Fruit fly (Drosophila melanogaster) whole organism, pupa: ENCODE results near the gene CenG1A.

Experiments
- CG13204 ChIP-seq: fragments of 200-800 bp; sonication (Bioruptor generic); optimal IDR thresholded peaks from 2 replicates; lab custom pipeline; 2018; ENCODE audit warnings: missing biosample characterization, mild to moderate bottlenecking, missing genetic modification characterization, moderate library complexity
- CG15710 ChIP-seq: fragments of 200-800 bp; sonication (Bioruptor generic); optimal IDR thresholded peaks from 2 replicates; lab custom pipeline; 2018; ENCODE audit warnings: missing biosample characterization, mild to moderate bottlenecking, missing genetic modification characterization, moderate library complexity
- CG32121 ChIP-seq: fragments of 200-800 bp; sonication (Bioruptor generic); IDR thresholded peaks from 2 replicates; pipeline ENCODE4 v1.3.6; 2022; ENCODE audit warnings: missing biosample characterization, missing genetic modification characterization
- CG34367 ChIP-seq: fragments of 200-800 bp; sonication (Bioruptor generic); optimal IDR thresholded peaks from 2 replicates; lab custom pipeline; 2018; ENCODE audit warnings: missing biosample characterization, mild to moderate bottlenecking, missing genetic modification characterization
- Ets98B ChIP-seq: fragments of 200-800 bp; sonication (Bioruptor generic); IDR thresholded peaks from 2 replicates; pipeline ENCODE4 v1.3.6; 2022; ENCODE audit warnings: missing biosample characterization, missing genetic modification characterization
- Pif1A ChIP-seq: fragments of 200-800 bp; sonication (Bioruptor generic); optimal IDR thresholded peaks from 3 replicates; lab custom pipeline; 2016; ENCODE audit warnings: missing biosample characterization, missing genetic modification characterization
- Pif1B ChIP-seq: fragments of 200-800 bp; sonication (Bioruptor generic); optimal IDR thresholded peaks from 3 replicates; lab custom pipeline; 2016; ENCODE audit warnings: missing biosample characterization, missing genetic modification characterization
- Snoo ChIP-seq: fragments of 200-800 bp; sonication (Bioruptor generic); optimal IDR thresholded peaks from 3 replicates; lab custom pipeline; 2017; ENCODE audit warnings: missing biosample characterization, mild to moderate bottlenecking, missing genetic modification characterization, inconsistent platforms
- rn ChIP-seq: fragments of 200-800 bp; sonication (Bioruptor generic); IDR thresholded peaks from 2 replicates; pipeline ENCODE4 v1.3.6; 2022; ENCODE audit warnings: missing biosample characterization, missing genetic modification characterization

DNA sequence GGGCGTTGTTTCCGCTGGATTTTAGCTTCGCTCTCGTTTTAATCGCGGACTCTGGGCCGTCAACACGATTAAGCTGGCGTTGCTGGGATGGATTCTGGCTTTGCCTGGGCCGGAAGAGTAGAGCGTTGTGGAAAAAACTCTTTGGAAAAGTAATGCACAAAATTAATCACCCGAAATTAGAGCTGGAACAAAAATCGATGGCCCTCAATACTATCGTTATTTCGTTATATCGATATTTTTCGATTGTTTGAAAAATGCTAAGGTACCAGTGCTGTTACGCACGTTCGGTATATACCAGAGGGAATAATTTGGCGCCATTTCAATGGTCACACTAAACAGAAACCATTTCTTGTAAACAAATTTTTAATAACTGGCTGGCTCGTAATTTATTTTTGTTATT, 5.8 kb upstream of the CenG1A start, which contains the start of the genes Arpc1 and Orc5:
- TF ChIP-seq Pif1B (GFP tag; lab: Kevin White, UChicago) (no peak), CG32121 (GFP tag; lab: Robert Waterston, UW) (no peak), rn (GFP tag; lab: Robert Waterston, UW) (no peak), CG34367 (no peak), Snoo (tag; lab: Kevin White, UChicago) (no peak), Ets98B (no peak), CG15710 (tag; lab: Kevin White, UChicago) (no peak), CG13204 (no peak), Pif1A (GFP tag; lab: Kevin White, UChicago) (no peak)
